Worm (Caenorhabditis elegans): ENCODE measurements around the gene C27C12.4.
A peak's percentile ranks its signal among the peaks of the same experiment; 100 is the strongest.

The C27C12.4 gene

ce11 chrX:14853712-14854217 is at the start of gene C27C12.4, which contains the start of gene C27C12.1 (continued):
- peak; percentile 80 to 86 for TF ChIP-seq efl-1 (optimal IDR thresholded peaks at IDR 0.05)
- TF ChIP-seq efl-1 (GFP tag; optimal IDR thresholded peaks at IDR 0.05 in 1 of 2) = peak; percentile 67 to 95
- TF ChIP-seq hlh-17 (GFP tag; optimal IDR thresholded peaks at IDR 0.05; ENCODE audit: borderline replicate concordance) = no peak
- peak; percentile 63 for TF ChIP-seq fkh-4 (tag; optimal IDR thresholded peaks at IDR 0.05; ENCODE audit: borderline replicate concordance)
- no peak for TF ChIP-seq ces-1 (GFP tag; optimal IDR thresholded peaks at IDR 0.05)
- peak; percentile 95 for TF ChIP-seq lin-14 (GFP tag; optimal IDR thresholded peaks at IDR 0.05)
- TF ChIP-seq pax-3 (tag; optimal IDR thresholded peaks at IDR 0.05) = peak; percentile 63
- TF ChIP-seq efl-3 (GFP tag; optimal IDR thresholded peaks at IDR 0.05) = no peak
- peak; percentile 66 for TF ChIP-seq lin-13 (GFP tag; optimal IDR thresholded peaks at IDR 0.05)
- peak; percentile 80 for TF ChIP-seq ceh-90 (tag; optimal IDR thresholded peaks at IDR 0.05)
- peak; percentile 59 for TF ChIP-seq sox-4 (tag; optimal IDR thresholded peaks at IDR 0.05)
- TF ChIP-seq alr-1 (tag; optimal IDR thresholded peaks at IDR 0.05; ENCODE audit: borderline replicate concordance) = no peak
- peak; percentile 82 to 90 (median 84) for TF ChIP-seq ceh-82 (tag; optimal IDR thresholded peaks at IDR 0.05)
- peak; percentile 83 for TF ChIP-seq dsc-1 (tag; optimal IDR thresholded peaks at IDR 0.05)
- no peak for TF ChIP-seq C34B4.2 (tag; optimal IDR thresholded peaks at IDR 0.05)
- TF ChIP-seq nhr-76 (tag; optimal IDR thresholded peaks at IDR 0.05) = no peak
- TF ChIP-seq nhr-90 (tag; optimal IDR thresholded peaks at IDR 0.05; ENCODE audit: poor library complexity) = peak; percentile 90
- peak; percentile 82 to 89 for TF ChIP-seq lsy-2 (tag; optimal IDR thresholded peaks at IDR 0.05)
- TF ChIP-seq nhr-11 (tag; optimal IDR thresholded peaks at IDR 0.05) = peak; percentile 47
- no peak for TF ChIP-seq ets-5 (GFP tag; IDR thresholded peaks at IDR 0.05)
- TF ChIP-seq lir-3 (tag; optimal IDR thresholded peaks at IDR 0.05; ENCODE audit: poor library complexity) = peak; percentile 93
- TF ChIP-seq sptf-1 (tag; optimal IDR thresholded peaks at IDR 0.05) = no peak
- TF ChIP-seq pqm-1 (tag; optimal IDR thresholded peaks at IDR 0.05) = no peak
- TF ChIP-seq Y116A8C.19 (tag; optimal IDR thresholded peaks at IDR 0.05; ENCODE audit: borderline replicate concordance) = no peak
- TF ChIP-seq snu-23 (GFP tag; optimal IDR thresholded peaks at IDR 0.05) = peak; percentile 94
- peak; percentile 27 for TF ChIP-seq mef-2 (tag; optimal IDR thresholded peaks at IDR 0.05)
- TF ChIP-seq swsn-7 (tag; optimal IDR thresholded peaks at IDR 0.05) = peak; percentile 89
- peak; percentile 84 for TF ChIP-seq unc-130 (tag; optimal IDR thresholded peaks at IDR 0.05)
- no peak for TF ChIP-seq hlh-4 (tag; optimal IDR thresholded peaks at IDR 0.05)
- TF ChIP-seq nhr-47 (tag; optimal IDR thresholded peaks at IDR 0.05) = peak; percentile 93
- TF ChIP-seq aly-2 (tag; optimal IDR thresholded peaks at IDR 0.05) = peak; percentile 45
- peak; percentile 95 for TF ChIP-seq nhr-71 (tag; optimal IDR thresholded peaks at IDR 0.05)
- no peak for TF ChIP-seq nhr-237 (tag; optimal IDR thresholded peaks at IDR 0.05)

DNA sequence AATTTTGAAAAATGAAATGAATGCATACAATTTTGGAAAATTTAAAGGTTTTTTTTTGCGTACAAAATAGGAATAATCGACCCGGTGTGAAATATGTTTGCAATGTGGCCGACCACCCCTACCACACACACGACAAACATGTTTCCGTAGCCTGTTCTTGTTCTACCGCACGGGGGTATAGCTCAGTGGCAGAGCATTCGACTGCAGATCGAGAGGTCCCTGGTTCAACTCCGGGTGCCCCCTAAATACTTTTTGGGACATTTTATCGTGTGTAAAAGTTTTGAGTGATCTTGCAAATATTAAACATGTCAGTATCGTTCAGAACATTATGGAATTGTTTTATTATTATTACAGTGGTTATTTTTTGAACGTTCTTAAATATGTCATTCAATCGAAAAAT is 49.2 kb upstream of the C27C12.4 start:
- no peak for TF ChIP-seq zag-1 (tag; optimal IDR thresholded peaks at IDR 0.05)
- TF ChIP-seq lin-15B (tag; optimal IDR thresholded peaks at IDR 0.05) = no peak
- TF ChIP-seq elt-2 (tag; optimal IDR thresholded peaks at IDR 0.05) = peak; percentile 44
- TF ChIP-seq C34B4.2 (tag; optimal IDR thresholded peaks at IDR 0.05) = no peak
- TF ChIP-seq egl-27 (tag; optimal IDR thresholded peaks at IDR 0.05) = no peak
- TF ChIP-seq nhr-19 (GFP tag; conservative IDR thresholded peaks at IDR 0.05) = peak; percentile 35
- peak; percentile 24 for TF ChIP-seq tbx-2 (tag; optimal IDR thresholded peaks at IDR 0.05)
- TF ChIP-seq aly-2 (tag; optimal IDR thresholded peaks at IDR 0.05) = no peak
- no peak for TF ChIP-seq irx-1 (tag; optimal IDR thresholded peaks at IDR 0.05)
- peak in 1 of 3 experiments; percentile 22 for TF ChIP-seq ceh-82 (tag; optimal IDR thresholded peaks at IDR 0.05)
- TF ChIP-seq hlh-4 (tag; optimal IDR thresholded peaks at IDR 0.05) = no peak
- TF ChIP-seq ceh-88 (GFP tag; IDR thresholded peaks at IDR 0.05) = no peak
- no peak for TF ChIP-seq pqm-1 (tag; optimal IDR thresholded peaks at IDR 0.05)
- TF ChIP-seq lin-14 (GFP tag; optimal IDR thresholded peaks at IDR 0.05) = peak; percentile 43
- no peak for TF ChIP-seq nhr-76 (tag; optimal IDR thresholded peaks at IDR 0.05)
- TF ChIP-seq mdl-1 (tag; optimal IDR thresholded peaks at IDR 0.05) = peak in 1 of 2 experiments; percentile 39
- no peak for TF ChIP-seq hlh-17 (GFP tag; optimal IDR thresholded peaks at IDR 0.05; ENCODE audit: borderline replicate concordance)
- TF ChIP-seq ztf-11 (tag; optimal IDR thresholded peaks at IDR 0.05) = no peak
- TF ChIP-seq grh-1 (GFP tag; IDR thresholded peaks at IDR 0.05) = no peak
- no peak for TF ChIP-seq fkh-8 (tag; optimal IDR thresholded peaks at IDR 0.05)
- TF ChIP-seq nhr-84 (tag; optimal IDR thresholded peaks at IDR 0.05) = no peak
- no peak for TF ChIP-seq vab-15 (tag; optimal IDR thresholded peaks at IDR 0.05)
- TF ChIP-seq lin-39 (tag; optimal IDR thresholded peaks at IDR 0.05) = no peak
- no peak for TF ChIP-seq ceh-63 (GFP tag; optimal IDR thresholded peaks at IDR 0.05)
- peak; percentile 19 for TF ChIP-seq skn-1 (tag; optimal IDR thresholded peaks at IDR 0.05)
- TF ChIP-seq nhr-12 (tag; optimal IDR thresholded peaks at IDR 0.05) = no peak
- TF ChIP-seq ztf-4 (tag; optimal IDR thresholded peaks at IDR 0.05) = no peak
